Fruit fly (Drosophila melanogaster): ENCODE data around the gene CG43675.

DNA sequence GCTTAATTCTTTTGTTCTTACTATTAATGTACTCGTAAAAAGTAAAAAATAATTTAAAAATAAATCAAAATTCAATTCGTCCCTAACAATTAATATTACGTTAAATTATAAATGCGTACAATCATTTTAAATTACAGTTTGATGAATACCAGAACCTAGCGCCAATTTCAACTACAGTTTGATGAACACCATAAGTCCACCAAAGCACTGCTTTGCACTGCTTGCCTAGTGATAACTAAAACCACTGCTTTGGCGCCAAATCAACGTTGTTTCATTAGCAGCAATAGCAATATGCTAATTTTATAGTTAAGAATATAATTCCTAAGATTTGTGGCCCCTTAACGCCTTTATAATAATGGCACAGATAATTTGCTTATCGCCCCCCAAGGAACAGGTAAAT lies 26.5 kb upstream of the CG43675 start:
- TF ChIP-seq psq (optimal IDR thresholded peaks at IDR 0.05) (no peak), pan (optimal IDR thresholded peaks at IDR 0.05) (no peak), CG8478 (optimal IDR thresholded peaks at IDR 0.05) (no peak), usp (GFP tag; optimal IDR thresholded peaks at IDR 0.05) (no peak), EcR (GFP tag; optimal IDR thresholded peaks at IDR 0.05) (no peak), Dll (optimal IDR thresholded peaks at IDR 0.05) (no peak)

Measured in whole organism.